Worm (Caenorhabditis elegans) whole organism, L2 larva: ENCODE measurements around the gene fbxb-48.
A peak's percentile ranks its signal among the peaks of the same experiment; 100 is the strongest.

Experiments
- C34F6.9 ChIP-seq: fragments of 150-350 bp; optimal IDR thresholded peaks from 2 replicates; lab custom pipeline; 2014; ENCODE audit warnings: missing biosample characterization, missing genetic modification characterization
- F13H6.1 ChIP-seq: sonication (generic microtip); optimal IDR thresholded peaks from 2 replicates; lab custom pipeline; 2016; ENCODE audit warnings: missing genetic modification characterization, missing compliant biosample characterization
- R02D3.7 ChIP-seq: fragments of 150-350 bp; optimal IDR thresholded peaks from 2 replicates; lab custom pipeline; 2014; ENCODE audit warnings: missing biosample characterization, missing genetic modification characterization
- Y55F3AM.14 ChIP-seq: fragments of 200-800 bp; sonication (Bioruptor generic); optimal IDR thresholded peaks from 2 replicates; lab custom pipeline; 2018; ENCODE audit warnings: mild to moderate bottlenecking, missing genetic modification characterization, missing compliant biosample characterization
- alr-1 ChIP-seq: fragments of 150-350 bp; optimal IDR thresholded peaks from 2 replicates; lab custom pipeline; 2014; ENCODE audit warnings: missing biosample characterization, missing genetic modification characterization
- ama-1 ChIP-seq: fragments of 150-350 bp; optimal IDR thresholded peaks from 2 replicates; lab custom pipeline; 2018; ENCODE audit warnings: inconsistent platforms
- ceh-16 ChIP-seq: fragments of 150-350 bp; optimal IDR thresholded peaks from 2 replicates; lab custom pipeline; 2014; ENCODE audit warnings: missing biosample characterization, missing genetic modification characterization
- dmd-4 ChIP-seq: sonication (generic microtip); optimal IDR thresholded peaks from 2 replicates; lab custom pipeline; 2017; ENCODE audit warnings: missing biosample characterization, missing genetic modification characterization
- elt-3 ChIP-seq: sonication (generic microtip); optimal IDR thresholded peaks from 2 replicates; lab custom pipeline; 2017; ENCODE audit warnings: missing biosample characterization, missing genetic modification characterization
- gmeb-1 ChIP-seq: fragments of 150-350 bp; optimal IDR thresholded peaks from 2 replicates; lab custom pipeline; 2014; ENCODE audit warnings: missing biosample characterization, missing genetic modification characterization
- lin-11 ChIP-seq: fragments of 150-350 bp; sonication (generic microtip); optimal IDR thresholded peaks from 2 replicates; lab custom pipeline; 2014; ENCODE audit warnings: missing biosample characterization, missing genetic modification characterization, inconsistent platforms, mixed read lengths
- lin-13 ChIP-seq: fragments of 150-350 bp; optimal IDR thresholded peaks from 2 replicates; lab custom pipeline; 2014; ENCODE audit warnings: missing biosample characterization, missing genetic modification reagents, missing genetic modification characterization
- mab-5 ChIP-seq: fragments of 150-350 bp; optimal IDR thresholded peaks from 2 replicates; lab custom pipeline; 2014; ENCODE audit warnings: missing biosample characterization, missing genetic modification characterization
- mbf-1 ChIP-seq: sonication (generic microtip); optimal IDR thresholded peaks from 2 replicates; lab custom pipeline; 2017; ENCODE audit warnings: missing biosample characterization, missing genetic modification characterization
- mdl-1 ChIP-seq, 2 experiments: fragments of 150-350 bp in 1 of 2; sonication (generic microtip) in 1 of 2; optimal IDR thresholded peaks; 2 replicates each; lab custom pipeline; 2017; ENCODE audit warnings: missing biosample characterization in 2 of 2, missing genetic modification characterization in 2 of 2
- nhr-12 ChIP-seq: fragments of 150-350 bp; optimal IDR thresholded peaks from 2 replicates; lab custom pipeline; 2014; ENCODE audit warnings: missing biosample characterization, missing genetic modification characterization
- nhr-129 ChIP-seq: fragments of 150-350 bp; optimal IDR thresholded peaks from 2 replicates; lab custom pipeline; 2014; ENCODE audit warnings: missing biosample characterization, missing genetic modification characterization
- nhr-23 ChIP-seq: fragments of 150-350 bp; optimal IDR thresholded peaks from 2 replicates; lab custom pipeline; 2014; ENCODE audit warnings: missing biosample characterization, missing genetic modification reagents, missing genetic modification characterization
- nhr-237 ChIP-seq: fragments of 150-350 bp; optimal IDR thresholded peaks from 2 replicates; lab custom pipeline; 2014; ENCODE audit warnings: missing biosample characterization, missing genetic modification characterization
- nhr-6 ChIP-seq: fragments of 150-350 bp; optimal IDR thresholded peaks from 2 replicates; lab custom pipeline; 2014; ENCODE audit warnings: missing biosample characterization, missing genetic modification characterization
- nhr-77 ChIP-seq: fragments of 150-350 bp; optimal IDR thresholded peaks from 2 replicates; lab custom pipeline; 2014; ENCODE audit warnings: missing biosample characterization, missing genetic modification characterization
- peb-1 ChIP-seq: fragments of 150-350 bp; optimal IDR thresholded peaks from 2 replicates; lab custom pipeline; 2014; ENCODE audit warnings: missing biosample characterization, missing genetic modification characterization
- skn-1 ChIP-seq: sonication (generic microtip); optimal IDR thresholded peaks from 2 replicates; lab custom pipeline; 2017; ENCODE audit warnings: missing biosample characterization, missing genetic modification characterization
- sma-9 ChIP-seq, 2 experiments: fragments of 150-350 bp in 1 of 2; sonication (generic microtip) in 1 of 2; optimal IDR thresholded peaks; 2 replicates each; lab custom pipeline; 2014 to 2016; ENCODE audit warnings: missing genetic modification characterization in 2 of 2, mild to moderate bottlenecking in 1 of 2, missing biosample characterization in 1 of 2, missing compliant biosample characterization in 1 of 2, missing genetic modification reagents in 1 of 2, moderate library complexity in 1 of 2
- snpc-4 ChIP-seq: fragments of 150-350 bp; optimal IDR thresholded peaks from 2 replicates; lab custom pipeline; 2014; ENCODE audit warnings: missing biosample characterization, missing genetic modification characterization
- unc-55 ChIP-seq: fragments of 150-350 bp; sonication (generic microtip); optimal IDR thresholded peaks from 3 replicates; lab custom pipeline; 2014; ENCODE audit warnings: missing biosample characterization, missing genetic modification reagents, missing genetic modification characterization
- unc-62 ChIP-seq: fragments of 150-350 bp; optimal IDR thresholded peaks from 2 replicates; lab custom pipeline; 2014; ENCODE audit warnings: missing biosample characterization, missing genetic modification reagents, missing genetic modification characterization
- zag-1 ChIP-seq: fragments of 150-350 bp; optimal IDR thresholded peaks from 2 replicates; lab custom pipeline; 2014; ENCODE audit warnings: missing biosample characterization, missing genetic modification characterization
- ztf-1 ChIP-seq: fragments of 200-800 bp; sonication (Bioruptor generic); conservative IDR thresholded peaks from 2 replicates; pipeline ENCODE4 v1.3.6; 2022; ENCODE audit warnings: missing genetic modification characterization, missing compliant biosample characterization
- ztf-11 ChIP-seq: sonication (generic microtip); optimal IDR thresholded peaks from 2 replicates; lab custom pipeline; 2017; ENCODE audit warnings: missing biosample characterization, missing genetic modification characterization
- ztf-4 ChIP-seq: fragments of 150-350 bp; optimal IDR thresholded peaks from 2 replicates; lab custom pipeline; 2014; ENCODE audit warnings: missing biosample characterization, missing genetic modification characterization

Gene fbxb-48

ce11 chrII:1688813-1689212, 30.2 kb downstream of the fbxb-48 start, which contains the start of the genes fbxb-18 and fbxb-19:
Gene fbxb-18, minus strand, starts transcription at chrII:1688913.
Gene fbxb-19, minus strand, starts transcription at chrII:1689181.
- TF ChIP-seq mdl-1 (tag; optimal IDR thresholded peaks at IDR 0.05; lab: Kevin White, UChicago) (no peak), gmeb-1 (no peak), dmd-4 (no peak), skn-1 (tag; lab: Kevin White, UChicago) (no peak), snpc-4 (no peak), ceh-16 (tag; lab: Kevin White, UChicago) (no peak), C34F6.9 (no peak), mab-5 (no peak)

- TF ChIP-seq peb-1: no peak
- no peak for TF ChIP-seq nhr-237 (tag; lab: Kevin White, UChicago)
- TF ChIP-seq Y55F3AM.14: no peak
- no peak for TF ChIP-seq R02D3.7
- no peak for TF ChIP-seq zag-1 (tag; lab: Kevin White, UChicago)
- no peak for TF ChIP-seq elt-3
- TF ChIP-seq dmd-4: no peak
- no peak for TF ChIP-seq sma-9 (GFP tag; optimal IDR thresholded peaks at IDR 0.05; lab: Kevin White, UChicago)
- TF ChIP-seq sma-9 (tag; optimal IDR thresholded peaks at IDR 0.05; lab: Kevin White, UChicago): no peak
- TF ChIP-seq ztf-1 (GFP tag; lab: Robert Waterston, UW): no peak
- TF ChIP-seq C34F6.9: no peak
- no peak for TF ChIP-seq F13H6.1 (tag; lab: Kevin White, UChicago)
Observed at ce11 chrII:1683742-1684141, 35.3 kb downstream of the fbxb-48 start, which contains the start of gene fbxb-25. Gene fbxb-25, plus strand, starts transcription at chrII:1684042.

ce11 chrII:1682218-1682617, 36.8 kb downstream of the fbxb-48 start, which contains the start of gene fbxb-26:
Gene fbxb-26, plus strand, starts transcription at chrII:1682518.
- no peak for TF ChIP-seq elt-3
- no peak for TF ChIP-seq ceh-16 (tag; lab: Kevin White, UChicago)
- no peak for TF ChIP-seq lin-13 (GFP tag; lab: Kevin White, UChicago)
- no peak for TF ChIP-seq unc-55 (GFP tag; lab: Kevin White, UChicago)
- TF ChIP-seq nhr-6 (tag; lab: Kevin White, UChicago): no peak
- no peak for TF ChIP-seq nhr-12 (tag; lab: Kevin White, UChicago)

- no peak for TF ChIP-seq alr-1 (tag; lab: Kevin White, UChicago)
Observed at ce11 chrII:1679081-1679480, 40.0 kb downstream of the fbxb-48 start, which contains the start of gene irld-36. Gene irld-36, plus strand, starts transcription at chrII:1679381.

- no peak for TF ChIP-seq skn-1 (tag; lab: Kevin White, UChicago)
- no peak for TF ChIP-seq ama-1 (lab: Kevin White, UChicago)
- peak; percentile 1 for TF ChIP-seq nhr-23 (tag; lab: Kevin White, UChicago)
- TF ChIP-seq nhr-129 (tag; lab: Kevin White, UChicago): no peak
- no peak for TF ChIP-seq nhr-12 (tag; lab: Kevin White, UChicago)
- TF ChIP-seq unc-55 (GFP tag; lab: Kevin White, UChicago): no peak
Observed at ce11 chrII:1676088-1676487, 43.0 kb downstream of the fbxb-48 start, which contains the start of gene fbxb-17. Gene fbxb-17, plus strand, starts transcription at chrII:1676388.

- no peak for TF ChIP-seq nhr-129 (tag; lab: Kevin White, UChicago)
- TF ChIP-seq ztf-11: no peak
- TF ChIP-seq unc-62 (GFP tag; lab: Kevin White, UChicago): no peak
- TF ChIP-seq unc-55 (GFP tag; lab: Kevin White, UChicago): no peak
- no peak for TF ChIP-seq nhr-77
- no peak for TF ChIP-seq gmeb-1
- no peak for TF ChIP-seq elt-3
Observed at ce11 chrII:1672673-1673072, 46.4 kb downstream of the fbxb-48 start.

ce11 chrII:1670985-1671384, 48.1 kb downstream of the fbxb-48 start:
- TF ChIP-seq lin-11 (no peak), nhr-12 (tag; lab: Kevin White, UChicago) (no peak), lin-13 (GFP tag; lab: Kevin White, UChicago) (no peak), C34F6.9 (no peak), nhr-77 (no peak), nhr-6 (tag; lab: Kevin White, UChicago) (no peak), unc-55 (GFP tag; lab: Kevin White, UChicago) (no peak), mbf-1 (tag; lab: Kevin White, UChicago) (no peak), ama-1 (lab: Kevin White, UChicago) (no peak), ztf-4 (tag; lab: Kevin White, UChicago) (no peak), ztf-1 (GFP tag; lab: Robert Waterston, UW) (no peak), nhr-237 (tag; lab: Kevin White, UChicago) (no peak)
- TF ChIP-seq, all 48 proteins: peak for 0
